Worm (Caenorhabditis elegans): ENCODE data around the gene T15B7.1.

The T15B7.1 gene

ce11 chrV:6882452-6882939 lies 40.0 kb downstream of the T15B7.1 start:
- no peak for TF ChIP-seq cey-2 (tag; optimal IDR thresholded peaks at IDR 0.05; ENCODE audit: borderline replicate concordance, insufficient read depth)
- no peak for TF ChIP-seq nhr-11 (tag; optimal IDR thresholded peaks at IDR 0.05)
- no peak for TF ChIP-seq T20F7.1 (GFP tag; optimal IDR thresholded peaks at IDR 0.05)
- peak; percentile 92 for TF ChIP-seq aha-1 (tag)

DNA sequence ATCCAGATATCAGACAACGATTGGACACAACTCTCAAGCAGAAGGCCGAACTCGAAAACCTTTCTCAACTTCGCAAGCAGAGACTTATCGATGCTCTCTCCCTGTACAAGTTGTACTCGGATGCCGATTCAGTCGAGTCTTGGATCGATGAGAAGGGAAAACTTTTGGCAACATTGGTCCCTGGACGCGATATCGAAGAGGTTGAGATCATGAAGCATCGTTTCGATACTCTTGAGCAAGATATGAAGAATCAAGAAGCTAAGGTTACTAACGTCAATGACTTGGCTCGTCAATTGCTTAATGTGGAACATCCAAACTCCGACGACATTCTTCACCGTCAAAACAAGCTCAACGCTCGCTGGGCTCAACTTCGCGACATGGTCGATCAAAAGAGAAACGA lies 42.5 kb downstream of the T15B7.1 start:
- TF ChIP-seq nhr-102 (tag; optimal IDR thresholded peaks at IDR 0.05) (no peak), lin-13 (GFP tag; optimal IDR thresholded peaks at IDR 0.05) (no peak), ztf-7 (tag; optimal IDR thresholded peaks at IDR 0.05) (no peak), aha-1 (tag) (peak; percentile 94)

DNA sequence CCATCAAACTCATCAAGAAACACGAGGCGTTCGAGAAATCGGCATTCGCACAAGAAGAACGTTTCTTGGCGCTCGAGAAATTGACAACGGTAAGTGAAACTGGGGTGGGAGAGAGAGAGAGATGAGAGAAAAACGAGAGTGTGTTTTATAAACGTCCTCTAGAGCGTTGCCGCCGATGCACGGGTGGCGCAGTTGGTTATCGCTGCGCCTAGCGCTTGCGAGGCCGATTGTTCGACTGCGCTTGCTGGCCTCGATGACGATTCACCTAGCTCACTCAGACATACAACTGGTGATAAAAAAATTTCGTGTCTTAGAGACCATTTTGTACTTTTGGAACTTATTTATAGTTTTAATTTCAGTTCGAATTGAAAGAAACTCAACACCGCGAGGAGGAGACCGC lies 46.3 kb downstream of the T15B7.1 start:
- TF ChIP-seq madf-9 (GFP tag; conservative IDR thresholded peaks at IDR 0.05) (peak; percentile 74), mxl-3 (GFP tag; optimal IDR thresholded peaks at IDR 0.05) (peak; percentile 29), pqm-1 (tag; optimal IDR thresholded peaks at IDR 0.05) (peak; percentile 32), ztf-7 (tag; optimal IDR thresholded peaks at IDR 0.05) (no peak), mep-1 (tag; optimal IDR thresholded peaks at IDR 0.05) (peak; percentile 70), aha-1 (tag) (peak; percentile 95), nhr-237 (tag; optimal IDR thresholded peaks at IDR 0.05) (no peak), ama-1 (optimal IDR thresholded peaks at IDR 0.05) (no peak), vab-7 (GFP tag; IDR thresholded peaks at IDR 0.05) (peak; percentile 91), ZK337.2 (GFP tag; IDR thresholded peaks at IDR 0.05) (no peak), R02D3.7 (tag; optimal IDR thresholded peaks at IDR 0.05) (no peak), lsy-2 (tag; optimal IDR thresholded peaks at IDR 0.05) (peak in 1 of 2 experiments; percentile 49), lin-1 (GFP tag; IDR thresholded peaks at IDR 0.05) (no peak), fos-1 (tag; optimal IDR thresholded peaks at IDR 0.05) (no peak), mdt-29 (GFP tag; IDR thresholded peaks at IDR 0.05) (peak; percentile 31), ces-1 (GFP tag; optimal IDR thresholded peaks at IDR 0.05) (no peak), nhr-25 (tag; optimal IDR thresholded peaks at IDR 0.05; ENCODE audit: borderline replicate concordance, insufficient read depth) (peak; percentile 0), mdl-1 (tag; optimal IDR thresholded peaks at IDR 0.05) (no peak), zip-2 (tag; optimal IDR thresholded peaks at IDR 0.05) (no peak), nhr-28 (tag; optimal IDR thresholded peaks at IDR 0.05) (peak; percentile 20), rbr-2 (tag; optimal IDR thresholded peaks at IDR 0.05) (peak; percentile 59), F44E2.7 (GFP tag; IDR thresholded peaks at IDR 0.05) (0 out of 2 replicates have a peak, but pooled peaks have one; percentile 24), ceh-32 (tag; optimal IDR thresholded peaks at IDR 0.05; ENCODE audit: poor library complexity) (no peak), daf-19 (GFP tag; conservative IDR thresholded peaks at IDR 0.05) (no peak), aly-2 (tag; optimal IDR thresholded peaks at IDR 0.05) (peak; percentile 91), gei-8 (GFP tag; optimal IDR thresholded peaks at IDR 0.05) (peak; percentile 87), fkh-10 (GFP tag; optimal IDR thresholded peaks at IDR 0.05) (no peak), set-16 (GFP tag; IDR thresholded peaks at IDR 0.05) (peak; percentile 65), skn-1 (tag; optimal IDR thresholded peaks at IDR 0.05) (no peak), daf-12 (tag; optimal IDR thresholded peaks at IDR 0.05) (no peak), pha-4 (GFP tag; IDR thresholded peaks at IDR 0.05) (peak; percentile 79), pha-4 (tag; optimal IDR thresholded peaks at IDR 0.05) (no peak), php-3 (GFP tag; IDR thresholded peaks at IDR 0.05) (0 out of 2 replicates have a peak, but pooled peaks have one; percentile 21), lin-29 (GFP tag; IDR thresholded peaks at IDR 0.05) (peak; percentile 29; the same call in 1 of the 2 replicates), lin-39 (tag; optimal IDR thresholded peaks at IDR 0.05) (no peak), hlh-11 (tag; optimal IDR thresholded peaks at IDR 0.05) (peak; percentile 47), nhr-111 (GFP tag; optimal IDR thresholded peaks at IDR 0.05) (peak; percentile 82), nhr-6 (tag; optimal IDR thresholded peaks at IDR 0.05) (no peak), ceh-28 (tag; optimal IDR thresholded peaks at IDR 0.05) (no peak), Y105C5A.15 (GFP tag; IDR thresholded peaks at IDR 0.05) (peak; percentile 64), D1046.2 (GFP tag; IDR thresholded peaks at IDR 0.05) (peak; percentile 57; the same call in 1 of the 2 replicates), lim-7 (GFP tag; IDR thresholded peaks at IDR 0.05) (peak; percentile 89), duxl-1 (tag; optimal IDR thresholded peaks at IDR 0.05; ENCODE audit: poor library complexity) (peak; percentile 77)
